Worm (Caenorhabditis elegans): Measurements from ENCODE around the gene cht-5.

ce11 chrV:10072721-10073120, 41.7 kb upstream of the cht-5 start:
- TF ChIP-seq W03F9.2 (tag; optimal IDR thresholded peaks at IDR 0.05) = no peak
- TF ChIP-seq dao-5 (tag; optimal IDR thresholded peaks at IDR 0.05) = no peak

Data from whole organism, L4/young adult.